Fruit fly (Drosophila melanogaster) whole organism: ENCODE measurements around the gene vito.

Experiments
- CG8478 ChIP-seq: fragments of >200 bp; optimal IDR thresholded peaks from 2 replicates; lab custom pipeline; 2018; ENCODE audit warnings: inconsistent platforms
- EcR ChIP-seq, 2 experiments: fragments of >200 bp; optimal IDR thresholded peaks; 2 replicates each; lab custom pipeline; 2017; ENCODE audit warnings: missing biosample characterization in 2 of 2, missing genetic modification characterization in 2 of 2, missing genetic modification reagents in 2 of 2
- pan ChIP-seq: fragments of >200 bp; optimal IDR thresholded peaks from 2 replicates; lab custom pipeline; 2017
- psq ChIP-seq: fragments of >200 bp; optimal IDR thresholded peaks from 2 replicates; lab custom pipeline; 2017

DNA sequence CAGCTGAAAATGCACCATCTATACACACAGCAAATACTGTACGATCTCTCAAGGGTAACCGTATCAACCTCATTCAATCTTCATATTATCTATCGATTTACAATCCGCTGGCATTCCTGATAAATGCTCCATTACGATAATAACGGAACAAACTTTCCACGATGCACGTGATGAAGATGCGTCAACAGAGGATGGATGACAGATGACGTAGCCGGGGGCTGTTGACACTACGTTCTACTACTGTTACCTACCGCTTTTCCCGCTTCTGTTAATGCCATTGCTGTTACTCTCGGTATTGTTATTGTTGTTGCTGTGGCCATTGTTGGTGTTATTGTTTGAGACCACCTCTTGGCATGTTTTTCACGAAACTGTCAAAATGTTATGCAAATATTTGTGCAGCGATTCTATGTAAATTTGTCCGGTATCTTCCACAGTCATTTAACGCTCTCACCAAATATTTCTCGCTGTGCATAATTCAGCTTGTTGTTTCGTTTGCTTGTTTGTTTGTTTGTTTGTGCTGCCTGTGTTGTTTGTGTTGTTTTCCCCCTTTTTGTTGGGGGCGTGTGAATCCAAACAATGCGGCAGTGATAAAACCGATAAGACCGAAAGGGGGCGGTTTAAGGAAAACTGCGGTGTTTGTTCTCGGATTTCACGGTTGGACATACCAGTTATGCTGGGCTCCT is 46.8 kb upstream of the vito start:
- TF ChIP-seq CG8478 (lab: Kevin White, UChicago) (no peak), psq (lab: Kevin White, UChicago) (no peak), EcR (GFP tag; optimal IDR thresholded peaks at IDR 0.05; lab: Kevin White, UChicago) (no peak), pan (lab: Kevin White, UChicago) (no peak)
